Worm (Caenorhabditis elegans): Measurements from ENCODE around the gene nhr-132.

- TF ChIP-seq lin-39 (tag; optimal IDR thresholded peaks at IDR 0.05) (no peak), ceh-28 (tag; optimal IDR thresholded peaks at IDR 0.05) (no peak), elt-2 (tag; optimal IDR thresholded peaks at IDR 0.05) (no peak), skn-1 (tag; optimal IDR thresholded peaks at IDR 0.05) (no peak), mdl-1 (tag; optimal IDR thresholded peaks at IDR 0.05) (no peak), elt-3 (tag; optimal IDR thresholded peaks at IDR 0.05) (no peak), ceh-82 (tag; optimal IDR thresholded peaks at IDR 0.05) (no peak), snpc-4 (tag; optimal IDR thresholded peaks at IDR 0.05) (no peak)
Measured at ce11 chrV:552406-552805, 18.2 kb downstream of the nhr-132 start.

Data from whole organism, L3 larva.